Fruit fly (Drosophila melanogaster) whole organism, prepupa: Measurements from ENCODE around the gene Xport-A.

ENCODE experiments used
- Blimp-1 ChIP-seq: fragments of 200-800 bp; sonication (Bioruptor generic); optimal IDR thresholded peaks from 3 replicates; lab custom pipeline; 2017; ENCODE audit warnings: missing biosample characterization, missing genetic modification characterization, mild to moderate bottlenecking, moderate library complexity, missing genetic modification reagents
- CG10631 ChIP-seq: fragments of 200-800 bp; sonication (Bioruptor generic); optimal IDR thresholded peaks from 2 replicates; lab custom pipeline; 2016; ENCODE audit warnings: missing biosample characterization, missing genetic modification characterization
- CG11762 ChIP-seq: fragments of 200-800 bp; sonication (Bioruptor generic); optimal IDR thresholded peaks from 3 replicates; lab custom pipeline; 2016; ENCODE audit warnings: missing biosample characterization, missing genetic modification characterization; ENCODE audit not compliant: insufficient read depth
- CG11902 ChIP-seq: fragments of 200-800 bp; sonication (Bioruptor generic); optimal IDR thresholded peaks from 3 replicates; lab custom pipeline; 2016; ENCODE audit warnings: missing biosample characterization, missing genetic modification characterization
- CG15336 ChIP-seq: fragments of 200-800 bp; sonication (Bioruptor generic); IDR thresholded peaks from 2 replicates; pipeline ENCODE4 v1.3.6; 2022; ENCODE audit warnings: missing biosample characterization, missing genetic modification characterization
- CG1621 ChIP-seq: fragments of 200-800 bp; sonication (Bioruptor generic); optimal IDR thresholded peaks from 3 replicates; lab custom pipeline; 2018; ENCODE audit warnings: missing biosample characterization, mild to moderate bottlenecking, missing genetic modification characterization
- CG3032 ChIP-seq: fragments of 200-800 bp; optimal IDR thresholded peaks from 2 replicates; lab custom pipeline; 2019; ENCODE audit warnings: missing biosample characterization, mild to moderate bottlenecking, missing genetic modification characterization, moderate library complexity
- CG31627 ChIP-seq: fragments of 200-800 bp; sonication (Bioruptor generic); optimal IDR thresholded peaks from 3 replicates; lab custom pipeline; 2016; ENCODE audit warnings: missing biosample characterization, missing genetic modification characterization
- CG34406 ChIP-seq: fragments of 200-800 bp; sonication (Bioruptor generic); optimal IDR thresholded peaks from 3 replicates; lab custom pipeline; 2016; ENCODE audit warnings: missing biosample characterization, missing genetic modification characterization
- CG3919 ChIP-seq: fragments of 200-800 bp; sonication (Bioruptor generic); optimal IDR thresholded peaks from 3 replicates; lab custom pipeline; 2016; ENCODE audit warnings: missing biosample characterization, missing genetic modification characterization
- CG6163 ChIP-seq: fragments of 200-800 bp; sonication (Bioruptor generic); IDR thresholded peaks from 3 replicates; pipeline ENCODE4 v1.3.6; 2022; ENCODE audit warnings: missing biosample characterization, missing genetic modification characterization
- CG6276 ChIP-seq: fragments of 200-800 bp; sonication (Bioruptor generic); optimal IDR thresholded peaks from 2 replicates; lab custom pipeline; 2017; ENCODE audit warnings: missing biosample characterization, mild to moderate bottlenecking, missing genetic modification characterization
- CG6792 ChIP-seq: fragments of 200-800 bp; sonication (Bioruptor generic); optimal IDR thresholded peaks from 3 replicates; lab custom pipeline; 2016; ENCODE audit warnings: missing biosample characterization, missing genetic modification characterization
- CG6808 ChIP-seq: fragments of 200-800 bp; sonication (Bioruptor generic); optimal IDR thresholded peaks from 3 replicates; lab custom pipeline; 2017; ENCODE audit warnings: missing biosample characterization, missing genetic modification characterization, mild to moderate bottlenecking, moderate library complexity, missing genetic modification reagents
- CG6854 ChIP-seq: fragments of 200-800 bp; sonication (Bioruptor generic); optimal IDR thresholded peaks from 2 replicates; lab custom pipeline; 2017; ENCODE audit warnings: missing biosample characterization, mild to moderate bottlenecking, missing genetic modification characterization
- CG7368 ChIP-seq: fragments of 200-800 bp; sonication (Bioruptor generic); optimal IDR thresholded peaks from 3 replicates; lab custom pipeline; 2016; ENCODE audit warnings: missing biosample characterization, missing genetic modification characterization
- CG8632 ChIP-seq: fragments of 200-800 bp; sonication (Bioruptor generic); optimal IDR thresholded peaks from 3 replicates; lab custom pipeline; 2016; ENCODE audit warnings: missing biosample characterization, missing genetic modification characterization
- CG9139 ChIP-seq: fragments of 200-800 bp; sonication (Bioruptor generic); optimal IDR thresholded peaks from 3 replicates; lab custom pipeline; 2017; ENCODE audit warnings: missing biosample characterization, mild to moderate bottlenecking, missing genetic modification characterization
- Eip75B ChIP-seq: fragments of 200-800 bp; sonication (Bioruptor generic); optimal IDR thresholded peaks from 3 replicates; lab custom pipeline; 2016; ENCODE audit warnings: missing biosample characterization, missing genetic modification characterization
- Eip93F ChIP-seq: fragments of 200-800 bp; sonication (Bioruptor generic); optimal IDR thresholded peaks from 2 replicates; lab custom pipeline; 2016; ENCODE audit warnings: missing biosample characterization, mild to moderate bottlenecking, missing genetic modification characterization
- Ets21C ChIP-seq: fragments of 200-800 bp; sonication (Bioruptor generic); optimal IDR thresholded peaks from 3 replicates; lab custom pipeline; 2016; ENCODE audit warnings: missing biosample characterization, missing genetic modification characterization
- Hr38 ChIP-seq: sonication (Bioruptor generic); optimal IDR thresholded peaks from 2 replicates; lab custom pipeline; 2016; ENCODE audit warnings: missing biosample characterization, missing genetic modification characterization
- Hr39 ChIP-seq: fragments of 200-800 bp; sonication (Bioruptor generic); optimal IDR thresholded peaks from 2 replicates; lab custom pipeline; 2016; ENCODE audit warnings: missing biosample characterization, missing genetic modification characterization
- Hr4 ChIP-seq: fragments of 200-800 bp; sonication (Bioruptor generic); optimal IDR thresholded peaks from 3 replicates; lab custom pipeline; 2016; ENCODE audit warnings: missing biosample characterization, missing genetic modification characterization
- Lpt ChIP-seq: fragments of 200-800 bp; sonication (Bioruptor generic); optimal IDR thresholded peaks from 3 replicates; lab custom pipeline; 2016; ENCODE audit warnings: missing biosample characterization, missing genetic modification characterization
- Met ChIP-seq: fragments of 200-800 bp; sonication (Bioruptor generic); optimal IDR thresholded peaks from 3 replicates; lab custom pipeline; 2016; ENCODE audit warnings: missing biosample characterization, missing genetic modification characterization
- OdsH ChIP-seq: fragments of 200-800 bp; sonication (Bioruptor generic); optimal IDR thresholded peaks from 3 replicates; lab custom pipeline; 2016; ENCODE audit warnings: missing biosample characterization, missing genetic modification characterization
- Smox ChIP-seq: fragments of 200-800 bp; sonication (Bioruptor generic); optimal IDR thresholded peaks from 3 replicates; lab custom pipeline; 2016; ENCODE audit warnings: missing biosample characterization, missing genetic modification characterization
- Sox14 ChIP-seq: fragments of 200-800 bp; sonication (Bioruptor generic); optimal IDR thresholded peaks from 3 replicates; lab custom pipeline; 2016; ENCODE audit warnings: missing biosample characterization, missing genetic modification characterization
- Sox15 ChIP-seq: fragments of 200-800 bp; sonication (Bioruptor generic); optimal IDR thresholded peaks from 3 replicates; lab custom pipeline; 2016; ENCODE audit warnings: missing biosample characterization, missing genetic modification characterization
- achi ChIP-seq: fragments of 200-800 bp; sonication (Bioruptor generic); optimal IDR thresholded peaks from 3 replicates; lab custom pipeline; 2016; ENCODE audit warnings: missing biosample characterization, missing genetic modification characterization
- acj6 ChIP-seq: fragments of 200-800 bp; sonication (Bioruptor generic); optimal IDR thresholded peaks from 3 replicates; lab custom pipeline; 2016; ENCODE audit warnings: missing biosample characterization, missing genetic modification characterization
- dac ChIP-seq: fragments of 200-800 bp; sonication (Bioruptor generic); optimal IDR thresholded peaks from 2 replicates; lab custom pipeline; 2017; ENCODE audit warnings: missing biosample characterization, mild to moderate bottlenecking, missing genetic modification characterization
- dsx ChIP-seq: fragments of 200-800 bp; optimal IDR thresholded peaks from 3 replicates; lab custom pipeline; 2019; ENCODE audit warnings: missing biosample characterization, mild to moderate bottlenecking, missing genetic modification characterization, moderate library complexity; ENCODE audit not compliant: poor library complexity, severe bottlenecking
- eg ChIP-seq: fragments of 200-800 bp; sonication (Bioruptor generic); IDR thresholded peaks from 3 replicates; pipeline ENCODE4 v1.3.6; 2022; ENCODE audit warnings: missing biosample characterization, missing genetic modification characterization
- fd59A ChIP-seq: fragments of 200-800 bp; sonication (Bioruptor generic); optimal IDR thresholded peaks from 2 replicates; lab custom pipeline; 2017; ENCODE audit warnings: missing biosample characterization, mild to moderate bottlenecking, missing genetic modification characterization, missing genetic modification reagents
- fkh ChIP-seq: fragments of 200-800 bp; sonication (Bioruptor generic); optimal IDR thresholded peaks from 3 replicates; lab custom pipeline; 2017; ENCODE audit warnings: missing biosample characterization, mild to moderate bottlenecking, missing genetic modification characterization, moderate library complexity
- net ChIP-seq: fragments of 200-800 bp; sonication (Bioruptor generic); optimal IDR thresholded peaks from 3 replicates; lab custom pipeline; 2016; ENCODE audit warnings: missing biosample characterization, missing genetic modification characterization
- pdm3 ChIP-seq: fragments of 200-800 bp; sonication (Bioruptor generic); optimal IDR thresholded peaks from 3 replicates; lab custom pipeline; 2016; ENCODE audit warnings: missing biosample characterization, missing genetic modification characterization
- salr ChIP-seq, 2 experiments: fragments of 200-800 bp; sonication (Bioruptor generic); optimal IDR thresholded peaks; 3 replicates each; lab custom pipeline; 2016 to 2018; ENCODE audit warnings: missing biosample characterization in 2 of 2, missing genetic modification characterization in 2 of 2, mild to moderate bottlenecking in 1 of 2
- spab ChIP-seq: fragments of 200-800 bp; sonication (Bioruptor generic); optimal IDR thresholded peaks from 2 replicates; lab custom pipeline; 2017; ENCODE audit warnings: missing biosample characterization, mild to moderate bottlenecking, missing genetic modification characterization, missing genetic modification reagents
- ss ChIP-seq, 2 experiments: fragments of 200-800 bp; sonication (Bioruptor generic); optimal IDR thresholded peaks; 2 replicates in 1 of 2; 3 replicates in 1 of 2; lab custom pipeline; 2017 to 2018; ENCODE audit warnings: mild to moderate bottlenecking in 2 of 2, missing biosample characterization in 2 of 2, missing genetic modification characterization in 2 of 2, moderate library complexity in 1 of 2
- svp ChIP-seq: fragments of 200-800 bp; sonication (Bioruptor generic); peaks from one replicate; lab custom pipeline; 2016; ENCODE audit warnings: missing biosample characterization, missing genetic modification characterization
- topi ChIP-seq: fragments of 200-800 bp; sonication (Bioruptor generic); optimal IDR thresholded peaks from 3 replicates; lab custom pipeline; 2016; ENCODE audit warnings: missing biosample characterization, missing genetic modification characterization
- vri ChIP-seq: fragments of 200-800 bp; sonication (Bioruptor generic); optimal IDR thresholded peaks from 3 replicates; lab custom pipeline; 2016; ENCODE audit warnings: missing biosample characterization, mild to moderate bottlenecking, missing genetic modification characterization

The Xport-A gene

DNA sequence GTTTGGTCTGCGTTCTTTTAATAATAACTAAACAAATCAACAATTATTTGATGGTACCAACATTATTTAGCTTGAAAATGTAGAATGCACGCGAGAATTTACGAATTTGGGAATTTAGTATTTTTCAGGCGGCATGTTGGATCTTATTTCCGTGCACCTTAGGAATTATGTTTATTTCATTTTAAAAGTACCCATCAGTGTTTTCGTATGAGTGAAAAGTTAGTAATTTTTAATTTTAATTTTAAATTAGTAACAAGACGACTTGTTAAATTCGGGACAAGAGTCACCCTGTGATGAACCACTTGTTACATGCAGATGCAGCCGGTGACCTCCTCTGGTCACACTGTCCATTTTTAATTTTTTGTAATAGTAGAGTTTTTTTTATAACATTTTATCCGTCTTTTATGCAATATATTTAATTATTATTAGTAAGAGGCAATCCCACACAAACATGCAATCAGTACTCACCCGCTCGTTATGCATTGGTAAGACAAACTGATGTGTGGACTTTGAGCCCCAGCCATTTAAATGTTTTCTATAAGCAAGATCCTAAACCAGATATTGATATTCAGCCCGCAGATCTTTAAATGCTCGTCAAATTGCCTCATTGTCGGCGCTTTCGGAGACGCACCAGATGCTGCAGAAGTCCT, 37.7 kb downstream of the Xport-A start, which contains the start of the genes CG17186 and Arc42 (continued):
- TF ChIP-seq CG3919 (GFP tag; lab: Kevin White, UChicago) (peak; percentile 17), spab (peak; percentile 43), ss (GFP tag; optimal IDR thresholded peaks at IDR 0.05; lab: Kevin White, UChicago) (peak; percentile 85 to 87), Lpt (GFP tag; lab: Kevin White, UChicago) (no peak), dsx (peak; percentile 23), Sox15 (GFP tag; lab: Kevin White, UChicago) (no peak), CG11762 (GFP tag; lab: Kevin White, UChicago) (no peak), CG1621 (peak; percentile 10), Met (GFP tag; lab: Kevin White, UChicago) (peak; percentile 46), CG6276 (GFP tag; lab: Kevin White, UChicago) (peak; percentile 78), CG6792 (GFP tag; lab: Kevin White, UChicago) (no peak), Blimp-1 (GFP tag; lab: Kevin White, UChicago) (no peak), CG3032 (tag; lab: Kevin White, UChicago) (no peak), achi (GFP tag; lab: Kevin White, UChicago) (peak; percentile 2), CG8632 (no peak), CG10631 (no peak), CG34406 (GFP tag; lab: Kevin White, UChicago) (no peak), CG6854 (peak; percentile 47), Eip93F (GFP tag; lab: Kevin White, UChicago) (no peak), CG15336 (GFP tag; lab: Robert Waterston, UW) (0 out of 2 replicates have a peak, but pooled peaks have one; percentile 15), fkh (GFP tag; lab: Kevin White, UChicago) (peak; percentile 43), Hr38 (GFP tag; lab: Kevin White, UChicago) (no peak), dac (GFP tag; lab: Kevin White, UChicago) (no peak), Hr4 (peak; percentile 15), OdsH (GFP tag; lab: Kevin White, UChicago) (peak; percentile 41), CG11902 (GFP tag; lab: Kevin White, UChicago) (no peak), CG6163 (GFP tag; lab: Robert Waterston, UW) (no peak), vri (GFP tag; lab: Kevin White, UChicago) (peak; percentile 39), pdm3 (GFP tag; lab: Kevin White, UChicago) (no peak), fd59A (GFP tag; lab: Kevin White, UChicago) (no peak), Ets21C (GFP tag; lab: Kevin White, UChicago) (no peak), acj6 (GFP tag; lab: Kevin White, UChicago) (peak; percentile 19), topi (GFP tag; lab: Kevin White, UChicago) (peak; percentile 21), Sox14 (peak; percentile 28), svp (GFP tag; lab: Kevin White, UChicago) (no peak), Eip75B (GFP tag; lab: Kevin White, UChicago) (peak; percentile 45), net (GFP tag; lab: Kevin White, UChicago) (peak; percentile 3)

DNA sequence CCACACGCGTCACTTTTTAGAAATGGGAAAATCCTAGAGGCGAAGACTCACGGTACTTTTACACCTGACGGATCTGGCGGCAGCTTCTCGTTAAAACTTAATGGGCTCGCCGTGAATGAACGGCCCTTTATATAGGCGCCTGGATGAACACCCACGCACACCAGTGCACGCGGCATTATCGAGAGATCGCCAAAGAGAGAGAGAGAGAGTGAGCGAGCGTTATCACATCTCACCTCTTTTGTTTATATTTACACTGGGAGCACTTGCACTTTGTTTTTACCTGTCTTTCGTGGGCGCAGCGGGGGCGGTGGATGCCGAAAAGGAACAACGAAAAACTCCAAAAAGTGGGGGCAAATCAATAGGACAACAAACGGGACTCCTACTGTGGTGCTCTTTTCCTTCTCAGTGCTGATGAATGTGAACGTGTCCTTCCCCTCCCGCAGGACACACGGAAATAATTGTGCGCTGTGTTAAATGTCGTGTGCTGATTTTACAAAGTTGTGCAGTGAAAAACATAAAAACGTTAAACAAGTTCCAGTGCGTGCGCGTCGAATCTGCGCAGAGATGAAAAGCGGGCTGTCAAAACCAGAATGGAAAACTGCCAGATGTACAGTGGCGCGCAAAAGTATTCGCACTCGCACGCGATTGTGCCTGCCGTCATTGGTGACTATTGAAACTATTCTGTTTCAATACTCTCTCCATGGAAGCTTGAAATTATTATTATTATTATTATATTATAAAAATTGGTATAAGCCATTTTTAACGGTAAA, 39.9 kb downstream of the Xport-A start, which contains the start of gene Mrp5:
Gene Mrp5 (minus strand): TSS at position 561 of the 770 bp plus-strand sequence.
- TF ChIP-seq CG11762 (GFP tag; lab: Kevin White, UChicago) (no peak), Hr4 (peak; percentile 34), svp (GFP tag; lab: Kevin White, UChicago) (no peak), fkh (GFP tag; lab: Kevin White, UChicago) (peak; percentile 87), ss (GFP tag; optimal IDR thresholded peaks at IDR 0.05; lab: Kevin White, UChicago) (peak; percentile 42 to 71), Met (GFP tag; lab: Kevin White, UChicago) (peak; percentile 6), Smox (no peak), CG9139 (GFP tag; lab: Kevin White, UChicago) (peak; percentile 61), dac (GFP tag; lab: Kevin White, UChicago) (no peak), salr (GFP tag; optimal IDR thresholded peaks at IDR 0.05; lab: Kevin White, UChicago) (peak in 1 of 2 experiments; percentile 53), CG6808 (GFP tag; lab: Kevin White, UChicago) (peak; percentile 33), Eip75B (GFP tag; lab: Kevin White, UChicago) (no peak), Hr39 (GFP tag; lab: Kevin White, UChicago) (peak; percentile 36), CG34406 (GFP tag; lab: Kevin White, UChicago) (peak; percentile 32), topi (GFP tag; lab: Kevin White, UChicago) (no peak), eg (peak; percentile 48; the same call in 2 of the 3 replicates), OdsH (GFP tag; lab: Kevin White, UChicago) (peak; percentile 53), CG15336 (GFP tag; lab: Robert Waterston, UW) (peak; percentile 37; the same call in 1 of the 2 replicates), CG7368 (GFP tag; lab: Kevin White, UChicago) (no peak), pdm3 (GFP tag; lab: Kevin White, UChicago) (peak; percentile 30), CG31627 (GFP tag; lab: Kevin White, UChicago) (peak; percentile 13), CG3919 (GFP tag; lab: Kevin White, UChicago) (peak; percentile 45), acj6 (GFP tag; lab: Kevin White, UChicago) (peak; percentile 26), CG6276 (GFP tag; lab: Kevin White, UChicago) (peak; percentile 18), vri (GFP tag; lab: Kevin White, UChicago) (peak; percentile 23)
